Worm (Caenorhabditis elegans) whole organism, L1 larva: ENCODE results near the gene prdx-2.

Experiments
- C16A3.4 ChIP-seq: fragments of 150-350 bp; optimal IDR thresholded peaks from 2 replicates; lab custom pipeline; 2014; ENCODE audit warnings: missing biosample characterization, missing genetic modification characterization
- C34B4.2 ChIP-seq: sonication (generic microtip); optimal IDR thresholded peaks from 2 replicates; lab custom pipeline; 2017; ENCODE audit warnings: mild to moderate bottlenecking, missing genetic modification characterization, missing compliant biosample characterization
- Y116A8C.19 ChIP-seq: sonication (generic microtip); optimal IDR thresholded peaks from 2 replicates; lab custom pipeline; 2016; ENCODE audit warnings: missing compliant biosample characterization, missing genetic modification characterization, borderline replicate concordance
- aha-1 ChIP-seq: fragments of 150-350 bp; optimal IDR thresholded peaks from 2 replicates; lab custom pipeline; 2014; ENCODE audit warnings: missing biosample characterization, missing genetic modification characterization
- ama-1 ChIP-seq: fragments of 150-350 bp; optimal IDR thresholded peaks from 2 replicates; lab custom pipeline; 2014
- blmp-1 ChIP-seq: fragments of 150-350 bp; optimal IDR thresholded peaks from 2 replicates; lab custom pipeline; 2014; ENCODE audit warnings: missing biosample characterization, missing genetic modification characterization
- ceh-63 ChIP-seq: fragments of 200-800 bp; sonication (Bioruptor generic); optimal IDR thresholded peaks from 2 replicates; lab custom pipeline; 2018; ENCODE audit warnings: mild to moderate bottlenecking, missing genetic modification characterization, missing compliant biosample characterization
- ceh-8 ChIP-seq: fragments of 200-800 bp; sonication (Bioruptor generic); optimal IDR thresholded peaks from 2 replicates; lab custom pipeline; 2018; ENCODE audit warnings: mild to moderate bottlenecking, missing genetic modification characterization, moderate library complexity, missing compliant biosample characterization
- ces-1 ChIP-seq: fragments of 150-350 bp; optimal IDR thresholded peaks from 2 replicates; lab custom pipeline; 2014; ENCODE audit warnings: missing biosample characterization, missing genetic modification reagents, missing genetic modification characterization
- efl-1 ChIP-seq, 4 experiments: fragments of 150-350 bp; optimal IDR thresholded peaks in 3 of 4; peaks in 1 of 4; 1 replicate in 1 of 4; 2 replicates in 3 of 4; lab custom pipeline; 2014; ENCODE audit warnings: missing biosample characterization in 2 of 4, missing genetic modification characterization in 2 of 4, missing genetic modification reagents in 2 of 4
- egl-27 ChIP-seq, 2 experiments: fragments of 150-350 bp in 1 of 2; sonication (generic microtip); optimal IDR thresholded peaks; 3 replicates each; lab custom pipeline; 2017 to 2018; ENCODE audit warnings: missing biosample characterization in 2 of 2, missing genetic modification characterization in 2 of 2, missing genetic modification reagents in 2 of 2
- ets-5 ChIP-seq: fragments of 200-800 bp; sonication (Bioruptor generic); IDR thresholded peaks from 2 replicates; pipeline ENCODE4 v1.3.6; 2022; ENCODE audit warnings: missing genetic modification characterization, missing compliant biosample characterization
- fkh-4 ChIP-seq: sonication (generic microtip); optimal IDR thresholded peaks from 2 replicates; lab custom pipeline; 2016; ENCODE audit warnings: missing compliant biosample characterization, missing genetic modification characterization, borderline replicate concordance
- fos-1 ChIP-seq: fragments of 150-350 bp; optimal IDR thresholded peaks from 2 replicates; lab custom pipeline; 2014; ENCODE audit warnings: missing biosample characterization, missing genetic modification characterization
- grh-1 ChIP-seq: fragments of 200-800 bp; sonication (Bioruptor generic); IDR thresholded peaks from 2 replicates; pipeline ENCODE4 v1.3.6; 2022; ENCODE audit warnings: missing genetic modification reagents, missing genetic modification characterization, missing compliant biosample characterization
- irx-1 ChIP-seq: sonication (generic microtip); optimal IDR thresholded peaks from 2 replicates; lab custom pipeline; 2016; ENCODE audit warnings: missing genetic modification characterization, missing compliant biosample characterization
- isw-1 ChIP-seq: fragments of 200-800 bp; sonication (Bioruptor generic); IDR thresholded peaks from 2 replicates; pipeline ENCODE4 v1.3.6; 2022; ENCODE audit warnings: missing genetic modification characterization, missing compliant biosample characterization
- jun-1 ChIP-seq: fragments of 150-350 bp; optimal IDR thresholded peaks from 2 replicates; lab custom pipeline; 2014; ENCODE audit warnings: missing biosample characterization, missing genetic modification reagents, missing genetic modification characterization
- lin-13 ChIP-seq: fragments of 150-350 bp; optimal IDR thresholded peaks from 2 replicates; lab custom pipeline; 2014; ENCODE audit warnings: missing biosample characterization, missing genetic modification reagents, missing genetic modification characterization
- lin-14 ChIP-seq: fragments of 200-800 bp; sonication (Bioruptor generic); optimal IDR thresholded peaks from 2 replicates; lab custom pipeline; 2018; ENCODE audit warnings: mild to moderate bottlenecking, missing genetic modification characterization, moderate library complexity, missing compliant biosample characterization
- lin-15B ChIP-seq: fragments of 150-350 bp; sonication (generic microtip); optimal IDR thresholded peaks from 3 replicates; lab custom pipeline; 2014; ENCODE audit warnings: missing biosample characterization, missing genetic modification characterization
- lir-3 ChIP-seq: sonication (generic microtip); optimal IDR thresholded peaks from 2 replicates; lab custom pipeline; 2016; ENCODE audit warnings: mild to moderate bottlenecking, missing genetic modification characterization, moderate library complexity, missing compliant biosample characterization; ENCODE audit not compliant: poor library complexity
- lsy-2 ChIP-seq, 2 experiments: fragments of 150-350 bp; optimal IDR thresholded peaks; 2 replicates each; lab custom pipeline; 2014; ENCODE audit warnings: missing biosample characterization in 2 of 2, missing genetic modification characterization in 2 of 2
- mab-9 ChIP-seq: fragments of 200-800 bp; sonication (Bioruptor generic); IDR thresholded peaks from 2 replicates; pipeline ENCODE4 v1.3.6; 2022; ENCODE audit warnings: missing genetic modification reagents, missing genetic modification characterization, missing compliant biosample characterization
- mef-2 ChIP-seq: fragments of 150-350 bp; optimal IDR thresholded peaks from 2 replicates; lab custom pipeline; 2014; ENCODE audit warnings: missing biosample characterization, missing genetic modification characterization
- mep-1 ChIP-seq: fragments of 150-350 bp; optimal IDR thresholded peaks from 2 replicates; lab custom pipeline; 2014; ENCODE audit warnings: missing biosample characterization, missing genetic modification characterization
- nhr-12 ChIP-seq: sonication (generic microtip); optimal IDR thresholded peaks from 2 replicates; lab custom pipeline; 2017; ENCODE audit warnings: missing biosample characterization, missing genetic modification characterization
- nhr-20 ChIP-seq: sonication (generic microtip); optimal IDR thresholded peaks from 2 replicates; lab custom pipeline; 2016; ENCODE audit warnings: mild to moderate bottlenecking, missing genetic modification characterization, missing compliant biosample characterization
- nhr-76 ChIP-seq: sonication (generic microtip); optimal IDR thresholded peaks from 2 replicates; lab custom pipeline; 2017; ENCODE audit warnings: missing biosample characterization, missing genetic modification characterization
- nhr-77 ChIP-seq: fragments of 150-350 bp; optimal IDR thresholded peaks from 2 replicates; lab custom pipeline; 2014; ENCODE audit warnings: missing biosample characterization, missing genetic modification characterization
- nhr-84 ChIP-seq: sonication (generic microtip); optimal IDR thresholded peaks from 2 replicates; lab custom pipeline; 2017; ENCODE audit warnings: missing biosample characterization, missing genetic modification characterization
- nhr-85 ChIP-seq: sonication (generic microtip); peaks from one replicate; lab custom pipeline; 2016; ENCODE audit warnings: missing genetic modification characterization, inconsistent platforms, missing compliant biosample characterization
- pag-3 ChIP-seq: sonication (generic microtip); optimal IDR thresholded peaks from 2 replicates; lab custom pipeline; 2017; ENCODE audit warnings: missing genetic modification characterization, mild to moderate bottlenecking, missing compliant biosample characterization, antibody characterized with exemption, borderline replicate concordance; ENCODE audit not compliant: insufficient read depth
- rnt-1 ChIP-seq: sonication (generic microtip); optimal IDR thresholded peaks from 2 replicates; lab custom pipeline; 2016; ENCODE audit warnings: mild to moderate bottlenecking, missing genetic modification characterization, moderate library complexity, missing compliant biosample characterization
- snpc-4 ChIP-seq: fragments of 150-350 bp; optimal IDR thresholded peaks from 2 replicates; lab custom pipeline; 2014; ENCODE audit warnings: missing biosample characterization, missing genetic modification characterization
- sox-4 ChIP-seq: sonication (generic microtip); optimal IDR thresholded peaks from 2 replicates; lab custom pipeline; 2016; ENCODE audit warnings: missing genetic modification characterization, missing compliant biosample characterization
- sup-37 ChIP-seq: fragments of 200-800 bp; sonication (Bioruptor generic); optimal IDR thresholded peaks from 2 replicates; lab custom pipeline; 2018; ENCODE audit warnings: mild to moderate bottlenecking, missing genetic modification characterization, missing compliant biosample characterization
- unc-30 ChIP-seq: sonication (generic microtip); optimal IDR thresholded peaks from 2 replicates; lab custom pipeline; 2017; ENCODE audit warnings: missing biosample characterization, missing genetic modification characterization
- unc-86 ChIP-seq: sonication (generic microtip); optimal IDR thresholded peaks from 2 replicates; lab custom pipeline; 2016; ENCODE audit warnings: missing genetic modification characterization, missing compliant biosample characterization
- xbp-1 ChIP-seq: sonication (generic microtip); optimal IDR thresholded peaks from 2 replicates; lab custom pipeline; 2016; ENCODE audit warnings: missing genetic modification characterization, missing compliant biosample characterization
- zag-1 ChIP-seq: fragments of 150-350 bp; optimal IDR thresholded peaks from 2 replicates; lab custom pipeline; 2014; ENCODE audit warnings: missing biosample characterization, missing genetic modification characterization
- zip-4 ChIP-seq: fragments of 200-800 bp; sonication (Bioruptor generic); optimal IDR thresholded peaks from 2 replicates; lab custom pipeline; 2018; ENCODE audit warnings: mild to moderate bottlenecking, missing genetic modification characterization, moderate library complexity, missing compliant biosample characterization
- ztf-4 ChIP-seq: fragments of 150-350 bp; optimal IDR thresholded peaks from 2 replicates; lab custom pipeline; 2014; ENCODE audit warnings: missing biosample characterization, missing genetic modification characterization

prdx-2 gene

ce11 chrII:5359252-5359651, 18.7 kb upstream of the prdx-2 start, which contains the start of gene sec-6:
TSS of gene sec-6 (plus strand) at chrII:5359552.
- TF ChIP-seq ces-1 (GFP tag; lab: Kevin White, UChicago) (no peak), blmp-1 (no peak), egl-27 (tag; optimal IDR thresholded peaks at IDR 0.05; lab: Kevin White, UChicago) (no peak), mep-1 (tag; lab: Kevin White, UChicago) (no peak), lsy-2 (tag; optimal IDR thresholded peaks at IDR 0.05; lab: Kevin White, UChicago) (no peak), mef-2 (no peak)

DNA sequence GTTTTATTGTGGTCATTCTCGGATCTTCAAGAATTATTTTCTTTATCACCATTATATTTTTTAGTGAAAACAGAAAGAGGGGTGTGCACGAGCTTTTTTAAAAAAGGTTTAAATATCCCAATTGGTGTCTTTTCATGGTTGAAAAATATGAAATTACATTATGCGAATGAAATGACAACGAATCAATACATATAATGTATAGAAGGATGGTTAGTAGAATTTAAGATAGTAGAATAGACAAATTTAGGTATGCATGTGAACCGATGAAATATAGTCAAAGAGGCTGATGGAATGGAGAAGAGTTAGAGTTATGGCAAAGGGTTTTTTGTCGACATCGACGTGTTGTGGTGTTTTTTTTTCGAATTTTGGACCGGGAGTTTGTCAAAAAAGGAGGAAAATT, 13.5 kb upstream of the prdx-2 start:
- TF ChIP-seq pag-3 (tag; lab: Kevin White, UChicago) (no peak), C34B4.2 (tag; lab: Kevin White, UChicago) (no peak), sox-4 (tag; lab: Kevin White, UChicago) (no peak), aha-1 (tag; lab: Kevin White, UChicago) (no peak), nhr-77 (no peak), snpc-4 (tag; lab: Kevin White, UChicago) (no peak), lsy-2 (tag; optimal IDR thresholded peaks at IDR 0.05; lab: Kevin White, UChicago) (no peak), nhr-12 (tag; lab: Kevin White, UChicago) (no peak), ceh-63 (GFP tag; lab: Kevin White, UChicago) (no peak), ces-1 (GFP tag; lab: Kevin White, UChicago) (no peak), Y116A8C.19 (no peak), nhr-85 (tag; lab: Kevin White, UChicago) (no peak), lin-15B (tag; lab: Kevin White, UChicago) (no peak), fkh-4 (tag; lab: Kevin White, UChicago) (no peak), jun-1 (tag; lab: Kevin White, UChicago) (no peak), grh-1 (GFP tag; lab: Robert Waterston, UW) (no peak), rnt-1 (tag; lab: Kevin White, UChicago) (no peak), blmp-1 (no peak), zag-1 (no peak)

DNA sequence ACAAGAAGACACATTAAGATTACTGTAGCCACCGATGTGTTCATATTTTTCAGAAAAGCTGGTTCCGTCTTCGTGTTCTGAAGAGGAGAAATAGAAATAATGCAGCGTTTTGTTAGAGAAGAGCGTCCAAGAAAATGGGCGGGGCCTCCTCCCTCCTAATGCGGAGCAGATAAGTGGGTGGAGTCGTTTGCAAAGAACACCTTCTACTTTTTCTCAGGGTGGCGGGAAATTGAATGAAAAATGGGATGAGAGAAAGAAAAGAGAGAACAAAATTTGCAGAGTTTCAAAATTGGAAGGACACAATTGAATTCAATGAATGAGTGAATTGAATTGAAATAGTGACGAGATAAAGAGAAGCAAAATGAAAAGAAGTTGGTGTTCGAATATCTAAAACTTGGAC, 12.3 kb upstream of the prdx-2 start, which contains the start of gene F09E5.16:
TSS of gene F09E5.16 (minus strand) at position 101 of the 400 bp plus-strand sequence.
- TF ChIP-seq lin-13 (GFP tag; lab: Kevin White, UChicago) (no peak), lin-14 (GFP tag; lab: Kevin White, UChicago) (peak; percentile 9)
- TF ChIP-seq, all 84 proteins: peak for 1

DNA sequence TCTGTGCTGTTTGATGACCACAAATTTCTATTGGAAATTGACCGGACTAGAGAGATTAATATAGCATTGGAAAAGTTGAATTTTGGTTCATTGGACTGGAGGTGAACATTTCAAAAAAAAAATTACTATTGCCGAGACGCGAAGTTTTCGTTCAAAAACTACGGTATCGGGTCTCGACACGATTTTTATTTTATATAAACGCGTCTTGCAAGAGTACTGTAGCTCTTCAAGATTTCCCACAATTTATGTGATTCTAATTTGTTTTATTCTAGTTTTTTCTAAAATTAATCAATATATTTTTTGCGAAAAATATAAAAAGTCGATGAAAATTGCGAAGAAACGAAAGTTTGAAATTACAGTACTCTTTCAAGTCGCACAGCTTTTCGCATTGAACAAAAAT, 7.4 kb upstream of the prdx-2 start, which contains the start of gene F09E5.12:
TSS of gene F09E5.12 (minus strand) at position 101 of the 400 bp plus-strand sequence.
- TF ChIP-seq ama-1 (lab: Kevin White, UChicago) (no peak), irx-1 (tag; lab: Kevin White, UChicago) (no peak), mef-2 (no peak)
- TF ChIP-seq, all 84 proteins: peak for 0

DNA sequence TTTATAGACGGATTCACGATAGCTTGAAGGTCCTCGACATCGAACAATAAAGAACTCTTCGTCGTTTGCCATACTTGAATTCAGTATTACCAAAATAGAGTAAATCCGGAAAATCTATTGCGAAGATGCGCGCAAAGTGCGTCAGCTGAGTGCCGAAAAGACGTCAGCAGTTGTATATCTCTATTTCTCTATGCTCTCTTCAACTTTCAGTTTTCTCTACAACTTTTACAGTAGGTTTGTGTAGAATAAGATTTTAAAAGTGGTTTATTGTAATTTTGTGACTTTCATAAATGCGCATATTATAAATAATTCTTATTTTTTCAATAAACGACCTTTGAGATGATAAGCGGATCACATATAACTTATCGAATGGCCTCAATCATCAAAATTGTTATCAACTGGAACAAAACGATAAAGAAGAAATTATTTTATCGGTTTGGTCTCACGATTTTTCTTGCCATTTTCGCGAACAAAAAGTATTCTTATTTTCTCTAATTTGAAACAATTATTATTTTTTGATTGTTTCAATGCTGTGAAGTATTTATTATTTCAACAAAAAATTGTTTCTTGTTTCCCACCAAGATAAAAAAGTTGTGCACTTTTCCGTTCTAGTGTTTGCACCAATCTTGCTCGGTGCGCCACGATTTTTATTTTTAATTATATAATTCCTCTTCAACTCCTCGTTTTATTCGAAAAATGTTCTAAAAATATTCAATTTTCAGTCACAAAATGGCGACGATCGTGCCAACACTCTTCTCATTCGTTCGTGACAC, 4.5 kb upstream of the prdx-2 start, which contains the start of the genes agt-2 and F09E5.3:
TSS of gene agt-2 (minus strand) at position 553 of the 773 bp plus-strand sequence.
TSS of gene F09E5.3 (plus strand) at position 723 of the 773 bp plus-strand sequence.
- peak; percentile 93 for TF ChIP-seq unc-86
- peak; percentile 86 for TF ChIP-seq isw-1 (GFP tag; lab: Robert Waterston, UW)
- TF ChIP-seq zip-4 (GFP tag; lab: Kevin White, UChicago) = peak; percentile 81
- TF ChIP-seq ets-5 (GFP tag; lab: Robert Waterston, UW) = no peak
- TF ChIP-seq ceh-8 (GFP tag; lab: Kevin White, UChicago) = peak; percentile 85
- peak; percentile 91 for TF ChIP-seq ztf-4 (tag; lab: Kevin White, UChicago)
- TF ChIP-seq C16A3.4 (tag; lab: Kevin White, UChicago) = peak; percentile 95
- peak; percentile 96 for TF ChIP-seq lin-14 (GFP tag; lab: Kevin White, UChicago)
- TF ChIP-seq nhr-84 (tag; lab: Kevin White, UChicago) = no peak
- TF ChIP-seq fos-1 (tag; lab: Kevin White, UChicago) = peak; percentile 89
- TF ChIP-seq lir-3 (tag; lab: Kevin White, UChicago) = peak; percentile 87
- TF ChIP-seq nhr-76 (tag; lab: Kevin White, UChicago) = no peak
- peak; percentile 88 for TF ChIP-seq mab-9
- TF ChIP-seq sup-37 (GFP tag; lab: Kevin White, UChicago) = peak; percentile 79
- TF ChIP-seq mef-2 = peak; percentile 28
- TF ChIP-seq blmp-1 = peak; percentile 81
- TF ChIP-seq efl-1 (optimal IDR thresholded peaks at IDR 0.05; lab: Kevin White, UChicago) = peak; percentile 91 to 94
- peak; percentile 88 to 99 for TF ChIP-seq efl-1 (GFP tag; optimal IDR thresholded peaks at IDR 0.05 in 1 of 2; lab: Kevin White, UChicago)
- TF ChIP-seq nhr-20 (tag; lab: Kevin White, UChicago) = peak; percentile 95
- no peak for TF ChIP-seq nhr-12 (tag; lab: Kevin White, UChicago)
- no peak for TF ChIP-seq unc-30 (tag; lab: Kevin White, UChicago)
- TF ChIP-seq xbp-1 (tag; lab: Kevin White, UChicago) = peak; percentile 95
